Fruit fly (Drosophila melanogaster): Measurements from ENCODE around the gene Fur2.

- TF ChIP-seq psq (optimal IDR thresholded peaks at IDR 0.05): no peak
- no peak for TF ChIP-seq pan (optimal IDR thresholded peaks at IDR 0.05)
- no peak for TF ChIP-seq EcR (GFP tag; optimal IDR thresholded peaks at IDR 0.05)
These were observed 41.2 kb upstream of the Fur2 start for dm6 chrX:16331562-16332233.

All from whole organism.